Worm (Caenorhabditis elegans) whole organism, late embryonic: ENCODE measurements around the gene ttm-1.

Source experiments
- ama-1 ChIP-seq: fragments of 150-350 bp; optimal IDR thresholded peaks from 2 replicates; lab custom pipeline; 2014
- ceh-22 ChIP-seq: sonication (generic microtip); optimal IDR thresholded peaks from 2 replicates; lab custom pipeline; 2017; ENCODE audit warnings: missing biosample characterization, missing genetic modification characterization
- che-1 ChIP-seq: sonication (generic microtip); optimal IDR thresholded peaks from 2 replicates; lab custom pipeline; 2016; ENCODE audit warnings: mild to moderate bottlenecking, missing genetic modification characterization, missing compliant biosample characterization
- dve-1 ChIP-seq: sonication (generic microtip); optimal IDR thresholded peaks from 2 replicates; lab custom pipeline; 2017; ENCODE audit warnings: antibody characterized with exemption, mild to moderate bottlenecking, missing genetic modification characterization, missing compliant biosample characterization
- elt-4 ChIP-seq: sonication (generic microtip); optimal IDR thresholded peaks from 2 replicates; lab custom pipeline; 2016; ENCODE audit warnings: missing genetic modification characterization, missing compliant biosample characterization
- nhr-232 ChIP-seq: sonication (generic microtip); optimal IDR thresholded peaks from 2 replicates; lab custom pipeline; 2016; ENCODE audit warnings: missing genetic modification characterization, missing compliant biosample characterization
- pag-3 ChIP-seq: sonication (generic microtip); optimal IDR thresholded peaks from 2 replicates; lab custom pipeline; 2016; ENCODE audit warnings: missing compliant biosample characterization, missing genetic modification characterization, borderline replicate concordance
- pax-1 ChIP-seq: fragments of 150-350 bp; optimal IDR thresholded peaks from 2 replicates; lab custom pipeline; 2014; ENCODE audit warnings: missing biosample characterization, missing genetic modification characterization
- pqm-1 ChIP-seq: sonication (generic microtip); optimal IDR thresholded peaks from 2 replicates; lab custom pipeline; 2016; ENCODE audit warnings: missing genetic modification characterization, missing compliant biosample characterization
- unc-55 ChIP-seq: sonication (generic microtip); optimal IDR thresholded peaks from 2 replicates; lab custom pipeline; 2017; ENCODE audit warnings: missing biosample characterization, missing genetic modification reagents, missing genetic modification characterization
- unc-86 ChIP-seq: sonication (generic microtip); optimal IDR thresholded peaks from 2 replicates; lab custom pipeline; 2016; ENCODE audit warnings: missing genetic modification characterization, missing compliant biosample characterization

DNA sequence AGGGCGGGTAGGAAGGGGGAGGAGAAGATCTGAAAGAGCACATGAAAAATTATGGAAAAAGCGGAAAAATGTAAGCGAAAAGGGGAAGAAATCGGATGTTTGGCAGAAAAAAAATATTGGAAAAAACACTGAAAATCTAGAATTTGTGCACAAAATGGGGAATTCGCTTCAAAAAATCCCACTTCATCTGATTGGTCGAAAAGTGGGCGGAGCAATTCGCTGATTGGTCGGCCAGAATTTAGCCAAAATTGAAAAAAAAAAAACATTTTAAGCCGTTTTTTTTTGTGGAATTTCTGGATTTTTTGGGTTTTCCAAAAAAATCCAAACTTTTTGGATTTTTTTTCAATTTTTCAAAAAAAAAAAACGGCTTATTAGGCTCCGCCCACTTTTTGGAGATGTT, 46.0 kb downstream of the ttm-1 start:
- TF ChIP-seq pqm-1 (tag; lab: Kevin White, UChicago) (no peak), nhr-232 (tag; lab: Kevin White, UChicago) (no peak), dve-1 (no peak), ama-1 (lab: Kevin White, UChicago) (no peak), pax-1 (tag; lab: Kevin White, UChicago) (no peak), elt-4 (tag; lab: Kevin White, UChicago) (no peak), pag-3 (no peak), che-1 (tag; lab: Kevin White, UChicago) (no peak), unc-86 (tag; lab: Kevin White, UChicago) (no peak), unc-55 (GFP tag; lab: Kevin White, UChicago) (no peak), ceh-22 (tag; lab: Kevin White, UChicago) (no peak)
